Fruit fly (Drosophila melanogaster) whole organism, embryonic: ENCODE results near the gene CG1640.
A peak's percentile ranks its signal among the peaks of the same experiment; 100 is the strongest.

Experiments
- Abd-B ChIP-seq: fragments of 200-800 bp; sonication (Bioruptor generic); optimal IDR thresholded peaks from 2 replicates; lab custom pipeline; 2018; ENCODE audit warnings: missing biosample characterization, mild to moderate bottlenecking, missing genetic modification characterization, moderate library complexity
- CG10267 ChIP-seq: fragments of 200-800 bp; sonication (Bioruptor generic); optimal IDR thresholded peaks from 2 replicates; lab custom pipeline; 2018; ENCODE audit warnings: missing biosample characterization, mild to moderate bottlenecking, missing genetic modification characterization, moderate library complexity
- CG10462 ChIP-seq: fragments of 200-800 bp; sonication (Bioruptor generic); optimal IDR thresholded peaks from 2 replicates; lab custom pipeline; 2016; ENCODE audit warnings: missing biosample characterization, missing genetic modification characterization
- CG10565 ChIP-seq: fragments of 200-800 bp; sonication (Bioruptor generic); optimal IDR thresholded peaks from 3 replicates; lab custom pipeline; 2016; ENCODE audit warnings: missing biosample characterization, mild to moderate bottlenecking, missing genetic modification characterization
- CG10959 ChIP-seq: fragments of 200-800 bp; sonication (Bioruptor generic); IDR thresholded peaks from 2 replicates; pipeline ENCODE4 v1.3.6; 2022; ENCODE audit warnings: missing biosample characterization, missing genetic modification characterization
- CG12071 ChIP-seq: fragments of 200-800 bp; sonication (Bioruptor generic); optimal IDR thresholded peaks from 3 replicates; lab custom pipeline; 2018; ENCODE audit warnings: missing biosample characterization, mild to moderate bottlenecking, missing genetic modification characterization
- CG12299 ChIP-seq: fragments of 200-800 bp; sonication (Bioruptor generic); optimal IDR thresholded peaks from 2 replicates; lab custom pipeline; 2018; ENCODE audit warnings: missing biosample characterization, mild to moderate bottlenecking, missing genetic modification characterization
- CG12391 ChIP-seq: fragments of 200-800 bp; sonication (Bioruptor generic); optimal IDR thresholded peaks from 3 replicates; lab custom pipeline; 2018; ENCODE audit warnings: missing biosample characterization, mild to moderate bottlenecking, missing genetic modification characterization, moderate library complexity
- CG12659 ChIP-seq: fragments of 200-800 bp; sonication (Bioruptor generic); optimal IDR thresholded peaks from 3 replicates; lab custom pipeline; 2017; ENCODE audit warnings: mild to moderate bottlenecking, missing biosample characterization, missing genetic modification reagents, missing genetic modification characterization
- CG13123 ChIP-seq: fragments of 200-800 bp; sonication (Bioruptor generic); optimal IDR thresholded peaks from 2 replicates; lab custom pipeline; 2016; ENCODE audit warnings: missing biosample characterization, missing genetic modification characterization
- CG15479 ChIP-seq: fragments of 200-800 bp; sonication (Bioruptor generic); optimal IDR thresholded peaks from 3 replicates; lab custom pipeline; 2019; ENCODE audit warnings: missing biosample characterization, mild to moderate bottlenecking, missing genetic modification characterization, moderate library complexity
- CG17186 ChIP-seq: fragments of 200-800 bp; sonication (Bioruptor generic); optimal IDR thresholded peaks from 3 replicates; lab custom pipeline; 2017; ENCODE audit warnings: missing biosample characterization, missing genetic modification reagents, missing genetic modification characterization
- CG17612 ChIP-seq: fragments of 200-800 bp; sonication (Bioruptor generic); IDR thresholded peaks from 2 replicates; pipeline ENCODE4 v1.3.6; 2022; ENCODE audit warnings: missing biosample characterization, missing genetic modification characterization
- CG17829 ChIP-seq: fragments of 200-800 bp; optimal IDR thresholded peaks from 2 replicates; lab custom pipeline; 2019; ENCODE audit warnings: missing biosample characterization, mild to moderate bottlenecking, missing genetic modification characterization, moderate library complexity
- CG18262 ChIP-seq: fragments of 200-800 bp; optimal IDR thresholded peaks from 3 replicates; lab custom pipeline; 2019; ENCODE audit warnings: missing biosample characterization, mild to moderate bottlenecking, missing genetic modification characterization, moderate library complexity
- CG31441 ChIP-seq: fragments of 200-800 bp; sonication (Bioruptor generic); IDR thresholded peaks from 2 replicates; pipeline ENCODE4 v1.3.6; 2022; ENCODE audit warnings: missing biosample characterization, missing genetic modification characterization
- CG32532 ChIP-seq: fragments of 200-800 bp; sonication (Bioruptor generic); IDR thresholded peaks from 2 replicates; pipeline ENCODE4 v1.3.6; 2022; ENCODE audit warnings: missing biosample characterization, missing genetic modification characterization
- CG4282 ChIP-seq: fragments of 200-800 bp; sonication (Bioruptor generic); optimal IDR thresholded peaks from 2 replicates; lab custom pipeline; 2016; ENCODE audit warnings: missing biosample characterization, missing genetic modification characterization
- CG4617 ChIP-seq: fragments of 200-800 bp; sonication (Bioruptor generic); optimal IDR thresholded peaks from 3 replicates; lab custom pipeline; 2016; ENCODE audit warnings: missing biosample characterization, missing genetic modification characterization, borderline replicate concordance
- CG4820 ChIP-seq: fragments of 200-800 bp; sonication (Bioruptor generic); optimal IDR thresholded peaks from 3 replicates; lab custom pipeline; 2016; ENCODE audit warnings: missing biosample characterization, missing genetic modification characterization
- CG4854 ChIP-seq: fragments of 200-800 bp; sonication (Bioruptor generic); optimal IDR thresholded peaks from 2 replicates; lab custom pipeline; 2016; ENCODE audit warnings: missing biosample characterization, missing genetic modification characterization, inconsistent platforms
- CG6765 ChIP-seq: fragments of 200-800 bp; sonication (Bioruptor generic); optimal IDR thresholded peaks from 3 replicates; lab custom pipeline; 2017; ENCODE audit warnings: missing biosample characterization, mild to moderate bottlenecking, missing genetic modification characterization
- CG7839 ChIP-seq: fragments of 200-800 bp; sonication (Bioruptor generic); optimal IDR thresholded peaks from 3 replicates; lab custom pipeline; 2018; ENCODE audit warnings: missing biosample characterization, mild to moderate bottlenecking, missing genetic modification characterization, moderate library complexity
- CG7987 ChIP-seq: fragments of 200-800 bp; sonication (Bioruptor generic); optimal IDR thresholded peaks from 2 replicates; lab custom pipeline; 2018; ENCODE audit warnings: missing biosample characterization, mild to moderate bottlenecking, missing genetic modification characterization, moderate library complexity
- CG8478 ChIP-seq: fragments of >200 bp; optimal IDR thresholded peaks from 2 replicates; lab custom pipeline; 2018
- CG9609 ChIP-seq: fragments of 200-800 bp; sonication (Bioruptor generic); optimal IDR thresholded peaks from 3 replicates; lab custom pipeline; 2016; ENCODE audit warnings: missing biosample characterization, missing genetic modification characterization
- CG9797 ChIP-seq: fragments of 200-800 bp; sonication (Bioruptor generic); optimal IDR thresholded peaks from 3 replicates; lab custom pipeline; 2018; ENCODE audit warnings: missing biosample characterization, mild to moderate bottlenecking, missing genetic modification characterization
- Dfd ChIP-seq, 2 experiments: fragments of >200 bp; optimal IDR thresholded peaks; 2 replicates each; lab custom pipeline; 2017; ENCODE audit warnings: missing biosample characterization in 2 of 2, missing genetic modification characterization in 2 of 2
- Dip2 ChIP-seq: fragments of 200-800 bp; sonication (Bioruptor generic); IDR thresholded peaks from 2 replicates; pipeline ENCODE4 v1.3.6; 2022; ENCODE audit warnings: missing biosample characterization, missing genetic modification characterization
- Dll ChIP-seq: fragments of 200-800 bp; sonication (Bioruptor generic); IDR thresholded peaks from 4 replicates; pipeline ENCODE4 v1.3.6; 2022; ENCODE audit warnings: missing biosample characterization, missing genetic modification characterization; ENCODE audit not compliant: partially characterized antibody
- Fer2 ChIP-seq: fragments of 200-800 bp; sonication (Bioruptor generic); optimal IDR thresholded peaks from 2 replicates; lab custom pipeline; 2018; ENCODE audit warnings: missing biosample characterization, mild to moderate bottlenecking, missing genetic modification characterization, moderate library complexity
- MBD-R2 ChIP-seq: fragments of 200-800 bp; sonication (Bioruptor generic); IDR thresholded peaks from 2 replicates; pipeline ENCODE4 v1.3.6; 2022; ENCODE audit warnings: missing biosample characterization, missing genetic modification characterization
- Med ChIP-seq: fragments of 200-800 bp; sonication (Bioruptor generic); peaks from one replicate; lab custom pipeline; 2016; ENCODE audit warnings: missing biosample characterization, missing genetic modification characterization, mild to moderate bottlenecking, inconsistent platforms, moderate library complexity
- Mrtf ChIP-seq: fragments of 200-800 bp; sonication (Bioruptor generic); IDR thresholded peaks from 3 replicates; pipeline ENCODE4 v1.3.6; 2022; ENCODE audit warnings: missing biosample characterization, missing genetic modification characterization
- Vsx1 ChIP-seq: fragments of 200-800 bp; sonication (Bioruptor generic); optimal IDR thresholded peaks from 2 replicates; lab custom pipeline; 2017; ENCODE audit warnings: missing biosample characterization, mild to moderate bottlenecking, missing genetic modification characterization, missing genetic modification reagents
- ab ChIP-seq: fragments of 200-800 bp; sonication (Bioruptor generic); optimal IDR thresholded peaks from 2 replicates; lab custom pipeline; 2016; ENCODE audit warnings: missing biosample characterization, missing genetic modification characterization
- amos ChIP-seq: fragments of 200-800 bp; sonication (Bioruptor generic); IDR thresholded peaks from 2 replicates; pipeline ENCODE4 v1.3.6; 2022; ENCODE audit warnings: missing biosample characterization, missing genetic modification characterization; ENCODE audit not compliant: partially characterized antibody
- ap ChIP-seq: fragments of 200-800 bp; sonication (Bioruptor generic); IDR thresholded peaks from 2 replicates; pipeline ENCODE4 v1.3.6; 2022; ENCODE audit warnings: missing biosample characterization, missing genetic modification characterization
- ase ChIP-seq: fragments of 200-800 bp; sonication (Bioruptor generic); IDR thresholded peaks from 3 replicates; pipeline ENCODE4 v1.3.6; 2022; ENCODE audit warnings: missing biosample characterization, missing genetic modification characterization
- caup ChIP-seq: fragments of 200-800 bp; sonication (Bioruptor generic); optimal IDR thresholded peaks from 3 replicates; lab custom pipeline; 2017; ENCODE audit warnings: missing biosample characterization, mild to moderate bottlenecking, missing genetic modification characterization, moderate library complexity; ENCODE audit not compliant: severe bottlenecking
- crol ChIP-seq: fragments of 200-800 bp; sonication (Bioruptor generic); IDR thresholded peaks from 2 replicates; pipeline ENCODE4 v1.3.6; 2022; ENCODE audit warnings: missing biosample characterization, missing genetic modification characterization
- dpn ChIP-seq, 2 experiments: fragments of 200-800 bp; sonication (Bioruptor generic); optimal IDR thresholded peaks; 3 replicates each; lab custom pipeline; 2016; ENCODE audit warnings: missing biosample characterization in 2 of 2, missing genetic modification characterization in 2 of 2
- fd102C ChIP-seq: fragments of 200-800 bp; sonication (Bioruptor generic); optimal IDR thresholded peaks from 2 replicates; lab custom pipeline; 2018; ENCODE audit warnings: missing biosample characterization, mild to moderate bottlenecking, missing genetic modification characterization, moderate library complexity
- ftz-f1 ChIP-seq: fragments of 200-800 bp; sonication (Bioruptor generic); optimal IDR thresholded peaks from 2 replicates; lab custom pipeline; 2016; ENCODE audit warnings: missing biosample characterization, missing genetic modification characterization
- fu2 ChIP-seq: fragments of 200-800 bp; sonication (Bioruptor generic); optimal IDR thresholded peaks from 2 replicates; lab custom pipeline; 2016; ENCODE audit warnings: missing biosample characterization, missing genetic modification characterization
- jumu ChIP-seq: fragments of 200-800 bp; sonication (Bioruptor generic); optimal IDR thresholded peaks from 3 replicates; lab custom pipeline; 2016; ENCODE audit warnings: missing biosample characterization, missing genetic modification characterization
- org-1 ChIP-seq: fragments of 200-800 bp; sonication (Bioruptor generic); optimal IDR thresholded peaks from 2 replicates; lab custom pipeline; 2017; ENCODE audit warnings: missing biosample characterization, missing genetic modification characterization
- pnt ChIP-seq: fragments of 200-800 bp; sonication (Bioruptor generic); optimal IDR thresholded peaks from 3 replicates; lab custom pipeline; 2016; ENCODE audit warnings: missing biosample characterization, missing genetic modification characterization
- pzg ChIP-seq: fragments of 200-800 bp; sonication (Bioruptor generic); optimal IDR thresholded peaks from 3 replicates; lab custom pipeline; 2018; ENCODE audit warnings: missing biosample characterization, mild to moderate bottlenecking, missing genetic modification characterization, moderate library complexity
- scrt ChIP-seq: fragments of 200-800 bp; sonication (Bioruptor generic); optimal IDR thresholded peaks from 2 replicates; lab custom pipeline; 2018; ENCODE audit warnings: missing biosample characterization, mild to moderate bottlenecking, missing genetic modification characterization, moderate library complexity
- vnd ChIP-seq: fragments of 200-800 bp; sonication (Bioruptor generic); IDR thresholded peaks from 3 replicates; pipeline ENCODE4 v1.3.6; 2022; ENCODE audit warnings: missing biosample characterization, missing genetic modification characterization; ENCODE audit not compliant: partially characterized antibody

The CG1640 gene

dm6 chrX:13323114-13323513 lies 47.3 kb upstream of the CG1640 start (continued):
- TF ChIP-seq CG12391 (tag; lab: Kevin White, UChicago): peak; percentile 57
- TF ChIP-seq fd102C (GFP tag; lab: Kevin White, UChicago): no peak
- peak; percentile 52 for TF ChIP-seq CG4820 (GFP tag; lab: Kevin White, UChicago)
- no peak for TF ChIP-seq CG7987 (GFP tag; lab: Kevin White, UChicago)
- no peak for TF ChIP-seq CG12071 (GFP tag; lab: Kevin White, UChicago)
- TF ChIP-seq pzg (GFP tag; lab: Kevin White, UChicago): no peak
- TF ChIP-seq CG10462 (GFP tag; lab: Kevin White, UChicago): no peak
- TF ChIP-seq CG9797 (GFP tag; lab: Kevin White, UChicago): no peak
- peak; percentile 22; the same call in 1 of the 3 replicates for TF ChIP-seq ase (GFP tag; lab: Robert Waterston, UW)
- TF ChIP-seq CG18262: peak; percentile 68
- TF ChIP-seq CG17829 (tag; lab: Kevin White, UChicago): peak; percentile 37
- TF ChIP-seq Mrtf (GFP tag; lab: Robert Waterston, UW): no peak
- no peak for TF ChIP-seq CG6765
- no peak for TF ChIP-seq amos (GFP tag; lab: Robert Waterston, UW)
- TF ChIP-seq Abd-B (GFP tag; lab: Kevin White, UChicago): peak; percentile 55
- no peak for TF ChIP-seq CG10959 (GFP tag; lab: Robert Waterston, UW)
- peak; percentile 71 for TF ChIP-seq CG32532 (GFP tag; lab: Robert Waterston, UW)
- TF ChIP-seq CG10565 (GFP tag; lab: Kevin White, UChicago): no peak
- no peak for TF ChIP-seq ap (GFP tag; lab: Robert Waterston, UW)
- TF ChIP-seq CG15479 (GFP tag; lab: Kevin White, UChicago): no peak
- peak; percentile 72 for TF ChIP-seq CG31441 (GFP tag; lab: Robert Waterston, UW)
- no peak for TF ChIP-seq vnd (GFP tag; lab: Robert Waterston, UW)
- TF ChIP-seq CG12659 (GFP tag; lab: Kevin White, UChicago): peak; percentile 52
- peak; percentile 21 for TF ChIP-seq jumu (GFP tag; lab: Kevin White, UChicago)
- TF ChIP-seq Dll (GFP tag; lab: Robert Waterston, UW): no peak
- no peak for TF ChIP-seq CG8478 (lab: Kevin White, UChicago)
- TF ChIP-seq Dip2: no peak
- no peak for TF ChIP-seq CG17186 (GFP tag; lab: Kevin White, UChicago)
- peak; percentile 45 for TF ChIP-seq pnt (GFP tag; lab: Kevin White, UChicago)
- peak; percentile 91 for TF ChIP-seq Med (GFP tag; lab: Kevin White, UChicago)
- TF ChIP-seq CG13123 (GFP tag; lab: Kevin White, UChicago): peak; percentile 36
- peak; percentile 27 for TF ChIP-seq CG4617 (GFP tag; lab: Kevin White, UChicago)
- TF ChIP-seq crol (GFP tag; lab: Robert Waterston, UW): no peak
- TF ChIP-seq CG10267: peak; percentile 42
- TF ChIP-seq CG7839 (tag; lab: Kevin White, UChicago): peak; percentile 76
- peak; percentile 5 for TF ChIP-seq Vsx1 (GFP tag; lab: Kevin White, UChicago)
- no peak for TF ChIP-seq CG12299 (tag; lab: Kevin White, UChicago)
- TF ChIP-seq dpn (GFP tag; optimal IDR thresholded peaks at IDR 0.05; lab: Kevin White, UChicago): peak; percentile 75 to 82
- no peak for TF ChIP-seq ftz-f1
- peak; percentile 3 for TF ChIP-seq org-1 (GFP tag; lab: Kevin White, UChicago)
- TF ChIP-seq CG9609 (GFP tag; lab: Kevin White, UChicago): peak; percentile 47
- TF ChIP-seq ab (GFP tag; lab: Kevin White, UChicago): no peak
- TF ChIP-seq scrt (GFP tag; lab: Kevin White, UChicago): peak; percentile 53
- peak; percentile 37 for TF ChIP-seq CG4854
- peak; percentile 74 for TF ChIP-seq fu2 (GFP tag; lab: Kevin White, UChicago)
- no peak for TF ChIP-seq Fer2
- no peak for TF ChIP-seq CG4282
- no peak for TF ChIP-seq Dfd (GFP tag; optimal IDR thresholded peaks at IDR 0.05; lab: Kevin White, UChicago)
- TF ChIP-seq CG17612: no peak
- TF ChIP-seq MBD-R2 (GFP tag; lab: Robert Waterston, UW): peak; percentile 12; the same call in 1 of the 2 replicates
- TF ChIP-seq caup: peak; percentile 48
